Fruit fly (Drosophila melanogaster) whole organism, adult: ENCODE results near the gene CG31140.

Experiments
- CG33017 ChIP-seq: fragments of 200-800 bp; sonication (Bioruptor generic); optimal IDR thresholded peaks from 2 replicates; lab custom pipeline; 2018; ENCODE audit warnings: missing biosample characterization, mild to moderate bottlenecking, missing genetic modification characterization, moderate library complexity
- CG7045 ChIP-seq: fragments of 200-800 bp; sonication (Bioruptor generic); optimal IDR thresholded peaks from 2 replicates; lab custom pipeline; 2017; ENCODE audit warnings: missing biosample characterization, mild to moderate bottlenecking, missing genetic modification characterization
- CG7101 ChIP-seq: fragments of 200-800 bp; sonication (Bioruptor generic); optimal IDR thresholded peaks from 2 replicates; lab custom pipeline; 2018; ENCODE audit warnings: missing biosample characterization, mild to moderate bottlenecking, missing genetic modification characterization, moderate library complexity
- Clk ChIP-seq: fragments of 200-800 bp; sonication (Bioruptor generic); optimal IDR thresholded peaks from 2 replicates; lab custom pipeline; 2017; ENCODE audit warnings: missing biosample characterization, missing genetic modification characterization
- cic ChIP-seq: fragments of 200-800 bp; sonication (Bioruptor generic); optimal IDR thresholded peaks from 2 replicates; lab custom pipeline; 2017; ENCODE audit warnings: missing biosample characterization, mild to moderate bottlenecking, missing genetic modification characterization, moderate library complexity

DNA sequence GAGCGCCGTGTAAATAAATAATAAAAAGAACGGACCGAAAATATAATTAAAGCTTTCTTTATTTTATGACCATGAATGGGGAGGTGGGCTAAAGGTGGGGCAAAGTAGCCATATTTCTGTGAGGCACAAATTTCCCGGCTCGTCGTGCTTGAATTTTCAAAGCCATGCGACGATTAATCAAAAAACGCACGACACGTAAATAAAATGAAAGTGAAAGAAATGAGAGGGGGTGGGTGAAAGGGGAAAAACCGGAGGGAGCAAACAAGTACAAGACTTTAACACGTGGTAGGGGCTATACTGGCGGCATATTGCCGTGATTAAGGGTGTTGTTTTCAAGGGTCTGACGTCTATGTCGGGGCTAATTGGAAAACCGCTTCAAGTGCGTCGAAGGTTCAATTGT is 38.2 kb downstream of the CG31140 start:
- no peak for TF ChIP-seq Clk (GFP tag; lab: Kevin White, UChicago)
- TF ChIP-seq CG7045 (GFP tag; lab: Kevin White, UChicago), result no peak
- no peak for TF ChIP-seq CG7101
- TF ChIP-seq CG33017 (tag; lab: Kevin White, UChicago), result no peak
- TF ChIP-seq cic (GFP tag; lab: Kevin White, UChicago), result no peak
